Worm (Caenorhabditis elegans) whole organism, mixed stage, embryonic: ENCODE measurements around the gene Y54G9A.9.

ENCODE experiments used
- blmp-1 ChIP-seq: fragments of 150-350 bp; optimal IDR thresholded peaks from 2 replicates; lab custom pipeline; 2014; ENCODE audit warnings: missing biosample characterization, missing genetic modification characterization
- ceh-39 ChIP-seq: fragments of 150-350 bp; optimal IDR thresholded peaks from 2 replicates; lab custom pipeline; 2014; ENCODE audit warnings: missing biosample characterization, missing genetic modification characterization
- elt-3 ChIP-seq: fragments of 150-350 bp; optimal IDR thresholded peaks from 2 replicates; lab custom pipeline; 2014; ENCODE audit warnings: missing biosample characterization, missing genetic modification characterization
- ham-2 ChIP-seq: fragments of 200-800 bp; sonication (Bioruptor generic); optimal IDR thresholded peaks from 2 replicates; lab custom pipeline; 2018; ENCODE audit warnings: mild to moderate bottlenecking, missing genetic modification characterization, missing compliant biosample characterization
- mls-2 ChIP-seq: sonication (generic microtip); optimal IDR thresholded peaks from 2 replicates; lab custom pipeline; 2016; ENCODE audit warnings: mild to moderate bottlenecking, missing genetic modification characterization, moderate library complexity, missing compliant biosample characterization
- nhr-12 ChIP-seq: fragments of 150-350 bp; optimal IDR thresholded peaks from 2 replicates; lab custom pipeline; 2014; ENCODE audit warnings: missing biosample characterization, missing genetic modification characterization
- nhr-237 ChIP-seq: fragments of 150-350 bp; optimal IDR thresholded peaks from 2 replicates; lab custom pipeline; 2014; ENCODE audit warnings: missing biosample characterization, missing genetic modification characterization
- nhr-76 ChIP-seq: sonication (generic microtip); optimal IDR thresholded peaks from 2 replicates; lab custom pipeline; 2017; ENCODE audit warnings: missing biosample characterization, missing genetic modification characterization
- pha-4 ChIP-seq: fragments of 150-350 bp; optimal IDR thresholded peaks from 2 replicates; lab custom pipeline; 2018; ENCODE audit warnings: missing biosample characterization, missing genetic modification reagents, missing genetic modification characterization
- sptf-1 ChIP-seq: sonication (generic microtip); optimal IDR thresholded peaks from 2 replicates; lab custom pipeline; 2017; ENCODE audit warnings: mild to moderate bottlenecking, missing genetic modification characterization, moderate library complexity, missing compliant biosample characterization
- unc-39 ChIP-seq: fragments of 150-350 bp; optimal IDR thresholded peaks from 2 replicates; lab custom pipeline; 2014; ENCODE audit warnings: missing biosample characterization, missing genetic modification characterization
- unc-62 ChIP-seq: fragments of 150-350 bp; optimal IDR thresholded peaks from 2 replicates; lab custom pipeline; 2014; ENCODE audit warnings: missing biosample characterization, missing genetic modification reagents, missing genetic modification characterization

DNA sequence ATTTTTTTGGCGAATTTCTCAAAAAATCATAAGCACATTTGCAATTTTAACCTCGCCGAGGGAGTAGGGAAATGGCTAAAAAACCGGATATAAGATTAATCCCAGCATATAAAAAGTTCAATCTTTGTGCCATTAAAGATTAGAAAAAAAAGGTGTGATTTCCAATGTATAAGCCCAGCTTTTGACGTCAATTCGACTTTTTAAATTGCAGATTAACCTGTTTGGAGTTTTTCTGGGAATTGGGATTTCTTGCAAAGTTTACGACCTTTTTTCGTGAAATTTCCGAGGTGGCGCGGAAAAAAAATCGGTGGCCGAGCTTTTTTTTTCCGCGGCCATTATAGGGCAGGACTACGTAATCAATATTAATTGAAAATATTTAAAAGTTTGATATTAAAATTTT, 31.8 kb upstream of the Y54G9A.9 start:
- TF ChIP-seq mls-2 (tag; lab: Kevin White, UChicago), result no peak
- TF ChIP-seq nhr-76 (tag; lab: Kevin White, UChicago), result no peak
- no peak for TF ChIP-seq sptf-1 (tag; lab: Kevin White, UChicago)
- TF ChIP-seq ceh-39 (tag; lab: Kevin White, UChicago), result no peak
- TF ChIP-seq pha-4, result no peak
- no peak for TF ChIP-seq nhr-237 (tag; lab: Kevin White, UChicago)
- TF ChIP-seq unc-39, result no peak
- no peak for TF ChIP-seq nhr-12 (tag; lab: Kevin White, UChicago)
- no peak for TF ChIP-seq unc-62
- no peak for TF ChIP-seq ham-2 (GFP tag; lab: Kevin White, UChicago)
- no peak for TF ChIP-seq blmp-1 (tag; lab: Kevin White, UChicago)
- no peak for TF ChIP-seq elt-3
